Fruit fly (Drosophila melanogaster): ENCODE data around the gene CG11841.

The CG11841 gene

dm6 chr3R:29089662-29090007 is 38.8 kb downstream of the CG11841 start (continued):
- TF ChIP-seq pfk (GFP tag; optimal IDR thresholded peaks at IDR 0.05) (no peak), corto (GFP tag; optimal IDR thresholded peaks at IDR 0.05) (no peak), zen2 (GFP tag; IDR thresholded peaks at IDR 0.05; ENCODE audit: partially characterized antibody) (no peak), NC2α (GFP tag; optimal IDR thresholded peaks at IDR 0.05) (no peak), CG10543 (GFP tag; optimal IDR thresholded peaks at IDR 0.05) (peak; percentile 58), cad (GFP tag; optimal IDR thresholded peaks at IDR 0.05) (no peak), CG18764 (GFP tag; optimal IDR thresholded peaks at IDR 0.05) (peak; percentile 36), p53 (GFP tag; optimal IDR thresholded peaks at IDR 0.05) (no peak), Asciz (GFP tag; optimal IDR thresholded peaks at IDR 0.05) (peak; percentile 55), luna (GFP tag; optimal IDR thresholded peaks at IDR 0.05) (no peak), psq (GFP tag; optimal IDR thresholded peaks at IDR 0.05) (no peak), CG14667 (GFP tag; IDR thresholded peaks at IDR 0.05) (0 out of 2 replicates have a peak, but pooled peaks have one; percentile 25), caup (GFP tag; optimal IDR thresholded peaks at IDR 0.05; ENCODE audit: severe bottlenecking) (peak; percentile 29), CG9215 (GFP tag; IDR thresholded peaks at IDR 0.05) (peak; percentile 60), Dfd (GFP tag; optimal IDR thresholded peaks at IDR 0.05) (no peak), HHEX (GFP tag; optimal IDR thresholded peaks at IDR 0.05) (peak; percentile 50), CG11085 (GFP tag; IDR thresholded peaks at IDR 0.05) (peak; percentile 26; the same call in 1 of the 2 replicates), Med (GFP tag) (peak; percentile 85), lmd (GFP tag; IDR thresholded peaks at IDR 0.05) (peak; percentile 73), CG4820 (GFP tag; optimal IDR thresholded peaks at IDR 0.05) (peak; percentile 24), CG12391 (tag; optimal IDR thresholded peaks at IDR 0.05) (no peak), CG43689 (GFP tag; IDR thresholded peaks at IDR 0.05) (no peak), CG15514 (GFP tag; optimal IDR thresholded peaks at IDR 0.05) (peak; percentile 41), Awh (GFP tag; IDR thresholded peaks at IDR 0.05) (0 out of 2 replicates have a peak, but pooled peaks have one; percentile 53), CG13424 (tag; optimal IDR thresholded peaks at IDR 0.05) (no peak), Neu2 (GFP tag; optimal IDR thresholded peaks at IDR 0.05; ENCODE audit: borderline replicate concordance) (no peak), H15 (GFP tag; IDR thresholded peaks at IDR 0.05) (0 out of 3 replicates have a peak, but pooled peaks have one; percentile 17), CG6254 (GFP tag; optimal IDR thresholded peaks at IDR 0.05) (no peak), CG7745 (tag; optimal IDR thresholded peaks at IDR 0.05) (no peak), wek (GFP tag; optimal IDR thresholded peaks at IDR 0.05) (no peak), CHES-1-like (GFP tag; optimal IDR thresholded peaks at IDR 0.05) (no peak), Dad (GFP tag; optimal IDR thresholded peaks at IDR 0.05) (no peak), CG1233 (GFP tag; optimal IDR thresholded peaks at IDR 0.05) (peak; percentile 40), HLH3B (GFP tag; IDR thresholded peaks at IDR 0.05) (peak; percentile 35; the same call in 1 of the 2 replicates), gro (GFP tag; optimal IDR thresholded peaks at IDR 0.05) (no peak), Tbp (GFP tag; optimal IDR thresholded peaks at IDR 0.05) (no peak), btn (GFP tag; optimal IDR thresholded peaks at IDR 0.05) (no peak), dimm (GFP tag; IDR thresholded peaks at IDR 0.05) (no peak), CG32767 (GFP tag; IDR thresholded peaks at IDR 0.05) (no peak; the same call in 1 of the 2 replicates), CG7839 (tag; optimal IDR thresholded peaks at IDR 0.05) (peak; percentile 35), abd-A (tag; optimal IDR thresholded peaks at IDR 0.05) (peak; percentile 26), ranshi (GFP tag; IDR thresholded peaks at IDR 0.05) (peak; percentile 42; the same call in 1 of the 2 replicates), NC2β (GFP tag; optimal IDR thresholded peaks at IDR 0.05) (no peak), CG6854 (GFP tag; optimal IDR thresholded peaks at IDR 0.05) (peak; percentile 50), CG6272 (GFP tag; IDR thresholded peaks at IDR 0.05) (peak; percentile 35; the same call in 1 of the 2 replicates)
